Worm (Caenorhabditis elegans): ENCODE measurements around the gene cng-3.
A peak's percentile ranks its signal among the peaks of the same experiment; 100 is the strongest.

Gene cng-3

DNA sequence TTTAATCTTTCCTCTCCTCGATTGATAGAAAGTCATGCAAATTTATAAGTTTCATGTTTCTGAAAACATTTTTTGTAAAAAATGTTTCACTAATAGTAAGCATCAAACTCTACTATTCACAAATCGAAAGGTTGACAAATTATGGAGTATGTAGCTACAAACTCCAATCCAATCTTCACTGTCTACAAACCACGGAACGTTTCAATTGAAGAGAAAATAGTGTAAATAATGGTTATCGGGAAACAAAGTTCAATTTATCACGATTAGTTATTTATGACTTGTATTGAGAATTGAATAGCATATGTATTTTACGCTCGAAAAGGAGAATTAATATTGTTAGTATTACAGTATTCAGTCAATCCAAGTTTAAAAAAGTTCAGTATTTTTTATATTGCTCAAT lies 18.8 kb upstream of the cng-3 start:
- TF ChIP-seq nhr-28 (tag; optimal IDR thresholded peaks at IDR 0.05) (peak; percentile 94), arid-1 (GFP tag; conservative IDR thresholded peaks at IDR 0.05) (no peak), lir-3 (tag; optimal IDR thresholded peaks at IDR 0.05) (no peak)

DNA sequence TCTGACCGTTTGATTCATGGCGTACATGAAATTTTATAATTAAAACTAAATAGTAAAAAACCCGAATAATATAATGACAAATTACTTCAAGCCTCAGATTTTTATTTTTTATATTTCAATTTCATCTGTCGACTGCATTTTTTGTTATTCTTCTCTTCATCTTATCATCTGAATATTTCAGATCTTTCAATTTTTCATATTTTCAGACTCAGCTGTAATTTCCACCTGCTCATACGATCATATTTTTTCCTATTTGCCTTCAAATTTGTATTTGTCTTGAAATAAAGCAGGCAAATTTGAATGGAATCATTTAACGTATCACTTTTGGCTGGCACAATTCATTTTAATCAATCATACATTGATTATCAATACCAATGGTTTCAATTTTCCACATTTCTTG lies 17.3 kb upstream of the cng-3 start, which contains the start of gene sru-4:
TSS of gene sru-4 (plus strand) at position 301 of the 400 bp plus-strand sequence.
- TF ChIP-seq hlh-30 (tag; optimal IDR thresholded peaks at IDR 0.05; ENCODE audit: insufficient read depth) = no peak
- no peak for TF ChIP-seq T26A8.4 (GFP tag; IDR thresholded peaks at IDR 0.05)
- TF ChIP-seq lin-39 (tag; optimal IDR thresholded peaks at IDR 0.05) = no peak
- no peak for TF ChIP-seq zfp-3 (GFP tag; conservative IDR thresholded peaks at IDR 0.05)
- TF ChIP-seq zip-11 (GFP tag; IDR thresholded peaks at IDR 0.05) = no peak

- TF ChIP-seq mdt-29 (GFP tag; IDR thresholded peaks at IDR 0.05) (no peak), ceh-82 (tag; optimal IDR thresholded peaks at IDR 0.05) (no peak), ctbp-1 (GFP tag; IDR thresholded peaks at IDR 0.05) (no peak), ceh-44 (GFP tag; IDR thresholded peaks at IDR 0.05) (no peak), Y105C5A.15 (GFP tag; IDR thresholded peaks at IDR 0.05) (no peak), Y75B8A.6 (GFP tag; IDR thresholded peaks at IDR 0.05) (no peak), unc-62 (GFP tag; optimal IDR thresholded peaks at IDR 0.05 in 1 of 2) (no peak), unc-62 (tag; optimal IDR thresholded peaks at IDR 0.05) (no peak)
Observed at ce11 chrIV:9496306-9496705, 15.5 kb upstream of the cng-3 start, which contains the start of gene sru-3. Gene sru-3, plus strand, starts transcription at chrIV:9496606.

DNA sequence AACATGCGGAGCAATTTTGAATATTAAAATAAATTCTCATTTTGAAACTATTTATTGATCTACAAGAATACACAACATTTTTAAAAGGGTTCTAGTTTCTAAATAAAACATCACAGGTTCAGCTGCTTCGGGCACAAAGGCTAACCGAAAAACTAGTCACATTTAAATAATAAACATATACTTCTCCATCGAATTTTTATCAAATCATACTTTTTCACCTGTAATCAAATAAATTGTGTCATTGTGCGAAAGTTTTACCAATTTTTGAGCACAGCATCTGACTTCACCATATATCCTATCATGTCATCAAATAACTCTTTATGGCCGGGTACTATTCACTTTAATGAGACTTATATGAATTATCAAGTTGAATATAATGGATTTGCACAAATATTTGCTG lies 9.5 kb upstream of the cng-3 start, which contains the start of gene sru-6:
TSS of gene sru-6 (plus strand) at position 301 of the 400 bp plus-strand sequence.
- TF ChIP-seq nhr-48 (tag; optimal IDR thresholded peaks at IDR 0.05) = no peak
- TF ChIP-seq ceh-28 (tag; optimal IDR thresholded peaks at IDR 0.05) = no peak
- no peak for TF ChIP-seq pha-4 (GFP tag; IDR thresholded peaks at IDR 0.05)
- TF ChIP-seq pha-4 (tag; optimal IDR thresholded peaks at IDR 0.05) = no peak
- TF ChIP-seq ceh-44 (GFP tag; IDR thresholded peaks at IDR 0.05) = no peak
- TF ChIP-seq php-3 (GFP tag; IDR thresholded peaks at IDR 0.05) = no peak
- TF ChIP-seq saeg-2 (GFP tag; IDR thresholded peaks at IDR 0.05) = no peak

- no peak for TF ChIP-seq Y5F2A.4 (GFP tag; optimal IDR thresholded peaks at IDR 0.05)
- no peak for TF ChIP-seq duxl-1 (tag; optimal IDR thresholded peaks at IDR 0.05; ENCODE audit: poor library complexity)
- no peak for TF ChIP-seq ceh-32 (tag; optimal IDR thresholded peaks at IDR 0.05; ENCODE audit: poor library complexity)
- TF ChIP-seq rbr-2 (tag; optimal IDR thresholded peaks at IDR 0.05) = no peak
- no peak for TF ChIP-seq nhr-76 (tag; optimal IDR thresholded peaks at IDR 0.05)
- TF ChIP-seq Y75B8A.6 (GFP tag; IDR thresholded peaks at IDR 0.05) = no peak
- TF ChIP-seq nhr-102 (tag; optimal IDR thresholded peaks at IDR 0.05) = no peak
- no peak for TF ChIP-seq nhr-28 (tag; optimal IDR thresholded peaks at IDR 0.05)
- no peak for TF ChIP-seq aha-1 (tag)
- no peak for TF ChIP-seq daf-12 (tag; optimal IDR thresholded peaks at IDR 0.05)
- TF ChIP-seq ceh-82 (tag; optimal IDR thresholded peaks at IDR 0.05) = no peak
- no peak for TF ChIP-seq ztf-11 (tag; optimal IDR thresholded peaks at IDR 0.05)
Observed at ce11 chrIV:9488315-9488714, 7.5 kb upstream of the cng-3 start, which contains the start of gene sru-1. Gene sru-1, plus strand, starts transcription at chrIV:9488615.

DNA sequence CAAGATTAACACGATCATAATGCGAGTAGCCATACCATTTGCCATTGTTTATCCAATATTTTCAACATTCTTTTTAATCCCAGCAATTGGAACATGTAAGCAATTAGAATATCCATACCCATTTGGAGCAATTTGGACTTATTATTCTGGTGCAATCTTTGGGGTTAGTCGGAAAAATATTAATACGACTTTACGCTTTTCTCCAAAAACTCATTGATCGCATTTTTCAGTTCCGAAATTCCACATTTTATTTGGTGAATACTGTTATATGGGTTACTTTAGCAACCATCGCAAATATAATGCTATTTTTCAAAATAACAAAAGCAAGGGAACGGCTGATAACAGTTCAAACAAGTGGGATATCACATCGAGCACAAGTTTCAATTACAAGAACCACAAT lies 5.9 kb upstream of the cng-3 start:
- TF ChIP-seq mdt-29 (GFP tag; IDR thresholded peaks at IDR 0.05) = no peak
- no peak for TF ChIP-seq ces-1 (GFP tag; optimal IDR thresholded peaks at IDR 0.05)
- no peak for TF ChIP-seq lin-1 (GFP tag; IDR thresholded peaks at IDR 0.05)
- peak; percentile 93 for TF ChIP-seq aha-1 (tag)
- no peak for TF ChIP-seq mxl-2 (GFP tag; conservative IDR thresholded peaks at IDR 0.05)
- no peak for TF ChIP-seq hlh-30 (tag; optimal IDR thresholded peaks at IDR 0.05; ENCODE audit: insufficient read depth)
- no peak for TF ChIP-seq lin-39 (tag; optimal IDR thresholded peaks at IDR 0.05)
- no peak for TF ChIP-seq ZK546.5 (tag; optimal IDR thresholded peaks at IDR 0.05)
